Worm (Caenorhabditis elegans): Measurements from ENCODE around the gene Y47D3A.1.

The Y47D3A.1 gene

DNA sequence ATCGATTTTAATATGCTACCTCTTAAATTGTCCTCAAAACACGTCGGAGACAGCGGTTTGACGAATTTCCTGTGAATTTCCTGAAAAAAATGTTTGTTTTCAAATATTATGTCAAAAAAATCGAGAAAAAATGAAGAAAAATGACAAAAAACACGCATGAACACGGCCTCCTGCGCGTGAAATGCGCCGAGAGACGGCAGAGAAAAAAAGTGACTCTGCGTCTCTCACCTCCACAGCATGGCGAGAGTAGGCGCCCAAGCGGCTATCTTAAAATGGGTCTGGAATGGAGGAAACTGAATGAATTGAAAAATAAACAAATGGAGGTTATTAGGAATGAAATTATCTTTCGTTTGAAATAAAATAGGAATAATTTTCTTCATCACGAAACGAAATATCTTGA lies 30.9 kb downstream of the Y47D3A.1 start:
- TF ChIP-seq dsc-1 (tag; optimal IDR thresholded peaks at IDR 0.05) (peak; percentile 82), ztf-11 (tag; optimal IDR thresholded peaks at IDR 0.05) (peak in 1 of 2 experiments; percentile 67), jun-1 (tag; optimal IDR thresholded peaks at IDR 0.05) (peak; percentile 33), tlp-1 (tag; optimal IDR thresholded peaks at IDR 0.05) (no peak), nhr-71 (tag; optimal IDR thresholded peaks at IDR 0.05) (peak; percentile 88), ztf-4 (tag; optimal IDR thresholded peaks at IDR 0.05) (no peak), vab-15 (tag; optimal IDR thresholded peaks at IDR 0.05) (peak; percentile 82), zag-1 (tag; optimal IDR thresholded peaks at IDR 0.05) (no peak), dpl-1 (GFP tag; optimal IDR thresholded peaks at IDR 0.05) (peak; percentile 64 to 81 (median 75)), elt-2 (tag; optimal IDR thresholded peaks at IDR 0.05) (peak; percentile 57), hpl-2 (GFP tag; optimal IDR thresholded peaks at IDR 0.05) (no peak), nhr-76 (tag; optimal IDR thresholded peaks at IDR 0.05) (no peak), lir-3 (tag; optimal IDR thresholded peaks at IDR 0.05; ENCODE audit: poor library complexity) (peak; percentile 73), egl-13 (tag; optimal IDR thresholded peaks at IDR 0.05) (peak; percentile 69), efl-1 (optimal IDR thresholded peaks at IDR 0.05) (peak; percentile 88), efl-1 (GFP tag; optimal IDR thresholded peaks at IDR 0.05 in 1 of 2) (peak; percentile 78 to 98), C16A3.4 (tag; optimal IDR thresholded peaks at IDR 0.05) (peak; percentile 29), snu-23 (GFP tag; optimal IDR thresholded peaks at IDR 0.05) (peak; percentile 86), irx-1 (tag; optimal IDR thresholded peaks at IDR 0.05) (peak; percentile 78), ceh-90 (tag; optimal IDR thresholded peaks at IDR 0.05) (peak; percentile 74), ceh-63 (GFP tag; optimal IDR thresholded peaks at IDR 0.05) (no peak), aly-2 (tag; optimal IDR thresholded peaks at IDR 0.05) (no peak), hlh-4 (tag; optimal IDR thresholded peaks at IDR 0.05) (no peak), sptf-1 (tag; optimal IDR thresholded peaks at IDR 0.05) (no peak), nhr-85 (tag) (peak; percentile 70), nhr-11 (tag; optimal IDR thresholded peaks at IDR 0.05) (peak; percentile 38), lsy-2 (tag; optimal IDR thresholded peaks at IDR 0.05) (peak; percentile 61 to 74), ces-1 (GFP tag; optimal IDR thresholded peaks at IDR 0.05) (no peak), lin-13 (GFP tag; optimal IDR thresholded peaks at IDR 0.05) (peak; percentile 8), xbp-1 (tag; optimal IDR thresholded peaks at IDR 0.05) (peak; percentile 75), mef-2 (tag; optimal IDR thresholded peaks at IDR 0.05) (no peak), swsn-7 (tag; optimal IDR thresholded peaks at IDR 0.05) (peak; percentile 77), nhr-19 (GFP tag; conservative IDR thresholded peaks at IDR 0.05) (peak; percentile 80; the same call in 1 of the 2 replicates), skn-1 (tag; optimal IDR thresholded peaks at IDR 0.05) (peak; percentile 55), tbx-2 (tag; optimal IDR thresholded peaks at IDR 0.05) (peak; percentile 84), sox-4 (tag; optimal IDR thresholded peaks at IDR 0.05) (peak; percentile 53), sup-37 (GFP tag; optimal IDR thresholded peaks at IDR 0.05) (peak; percentile 34), nhr-12 (tag; optimal IDR thresholded peaks at IDR 0.05) (no peak), nhr-84 (tag; optimal IDR thresholded peaks at IDR 0.05) (no peak), lin-35 (GFP tag; optimal IDR thresholded peaks at IDR 0.05) (peak; percentile 66 to 83), F16B12.6 (tag; optimal IDR thresholded peaks at IDR 0.05) (peak; percentile 59), ceh-8 (GFP tag; optimal IDR thresholded peaks at IDR 0.05) (peak; percentile 62), fkh-4 (tag; optimal IDR thresholded peaks at IDR 0.05; ENCODE audit: borderline replicate concordance) (peak; percentile 57), fkh-10 (GFP tag; optimal IDR thresholded peaks at IDR 0.05) (peak; percentile 49), pax-3 (tag; optimal IDR thresholded peaks at IDR 0.05) (peak; percentile 72), nhr-47 (tag; optimal IDR thresholded peaks at IDR 0.05) (peak; percentile 91), egl-27 (tag; optimal IDR thresholded peaks at IDR 0.05) (no peak), nhr-20 (tag; optimal IDR thresholded peaks at IDR 0.05) (peak; percentile 69), snpc-4 (tag; optimal IDR thresholded peaks at IDR 0.05) (peak; percentile 74), pqm-1 (tag; optimal IDR thresholded peaks at IDR 0.05) (no peak), C34B4.2 (tag; optimal IDR thresholded peaks at IDR 0.05) (no peak), nhr-237 (tag; optimal IDR thresholded peaks at IDR 0.05) (no peak), lin-14 (GFP tag; optimal IDR thresholded peaks at IDR 0.05) (no peak), ceh-88 (GFP tag; IDR thresholded peaks at IDR 0.05) (0 out of 2 replicates have a peak, but pooled peaks have one; percentile 17)

Measured in whole organism, L1 larva.